Fruit fly (Drosophila melanogaster) S2 (cell line): Measurements from ENCODE around the gene GstT3.
"Not testable (repeated sequence)": the region's sequence is repeated elsewhere in the genome, so short reads cannot be mapped to it uniquely, and the experiment has no call there.

Source experiments
- CG8478 ChIP-seq: fragments of >200 bp; optimal IDR thresholded peaks from 2 replicates; lab custom pipeline; 2018
- CTCF ChIP-seq, 2 experiments: fragments of >200 bp; optimal IDR thresholded peaks; 2 replicates each; lab custom pipeline; 2018

Gene GstT3

DNA sequence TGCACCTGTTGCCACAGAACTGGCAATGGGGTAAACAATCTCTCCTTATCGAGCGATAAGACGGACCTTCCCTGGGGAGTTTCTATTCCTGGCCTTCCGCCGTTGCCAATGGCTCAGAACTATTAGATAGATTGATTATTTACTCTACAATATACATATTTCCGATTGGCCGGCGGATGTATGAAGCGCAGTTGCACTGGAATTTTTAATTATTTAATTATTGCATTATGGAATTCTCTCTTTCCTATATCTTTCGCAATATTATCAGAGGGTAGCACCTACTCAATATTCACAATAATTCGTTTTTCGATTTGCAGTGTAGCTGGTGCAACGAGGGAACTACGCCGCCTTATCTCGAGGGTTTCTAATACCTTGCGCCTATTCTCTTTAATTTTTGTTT lies at the start of gene GstT3:
Gene GstT3, plus strand, starts transcription at position 301 of the 400 bp plus-strand sequence.
- TF ChIP-seq CTCF (optimal IDR thresholded peaks at IDR 0.05; lab: Kevin White, UChicago) (no peak), CG8478 (lab: Kevin White, UChicago) (no peak)

DNA sequence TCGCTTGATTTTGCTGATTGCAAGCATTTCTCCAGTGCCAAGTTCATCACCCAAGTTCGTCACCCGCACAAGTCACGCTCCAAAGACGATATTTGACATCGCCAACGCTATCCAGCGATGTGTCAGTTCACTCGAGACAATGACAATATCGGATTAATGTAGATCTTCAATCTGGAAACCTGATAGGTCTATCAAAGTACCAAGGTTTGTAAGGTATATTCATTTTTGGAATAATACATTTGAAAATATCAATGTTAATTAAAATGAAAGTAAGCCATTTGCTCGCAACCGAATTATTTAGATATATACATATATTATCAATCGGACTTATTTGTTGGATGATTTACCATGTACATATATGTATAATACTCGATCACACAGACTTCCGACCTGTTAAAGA lies 48.4 kb upstream of the GstT3 start, which contains the start of gene Obp19c:
Gene Obp19c, minus strand, starts transcription at position 101 of the 400 bp plus-strand sequence.
- no peak for TF ChIP-seq CG8478 (lab: Kevin White, UChicago)
- TF ChIP-seq CTCF (optimal IDR thresholded peaks at IDR 0.05; lab: Kevin White, UChicago), result no peak

DNA sequence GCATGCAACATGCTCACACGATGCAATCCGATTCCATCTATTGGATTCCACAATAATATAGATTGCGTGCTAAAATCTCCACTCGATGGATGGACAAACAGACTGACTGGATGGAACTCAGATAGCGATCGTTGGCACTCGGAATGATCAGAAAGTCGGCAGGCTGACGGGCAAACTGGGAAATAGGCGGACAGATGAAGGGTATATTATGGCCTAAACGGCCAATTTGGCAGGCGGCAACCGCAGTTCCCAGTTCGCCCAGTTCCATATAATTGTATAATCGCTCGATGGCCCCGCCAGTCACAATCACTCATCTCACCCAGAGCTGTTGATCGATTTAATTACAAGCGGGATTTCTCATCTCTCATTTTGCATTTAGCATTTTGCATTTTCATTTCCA lies 47.9 kb upstream of the GstT3 start, which contains the start of gene Obp19d:
Gene Obp19d, plus strand, starts transcription at position 301 of the 400 bp plus-strand sequence.
- TF ChIP-seq CTCF (optimal IDR thresholded peaks at IDR 0.05; lab: Kevin White, UChicago), result no peak
- no peak for TF ChIP-seq CG8478 (lab: Kevin White, UChicago)

DNA sequence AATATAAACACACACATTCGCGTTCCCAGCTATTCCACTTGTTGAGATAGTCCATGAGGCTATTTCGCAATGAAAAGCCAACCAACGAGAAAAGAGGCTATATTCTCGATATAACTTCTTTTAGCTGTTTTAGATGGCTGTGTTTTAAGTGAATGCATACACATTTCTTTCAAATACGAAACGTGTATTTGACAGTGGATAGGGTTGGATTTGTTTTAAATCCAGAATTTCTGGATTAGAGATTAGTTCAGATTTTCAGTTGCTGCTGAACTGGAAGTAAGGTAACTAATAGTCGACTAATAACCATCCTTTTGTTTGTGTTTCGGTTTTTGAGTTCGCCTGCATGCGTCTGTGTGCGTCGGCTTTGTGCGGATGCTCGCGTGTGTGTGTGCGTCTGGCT lies 44.1 kb upstream of the GstT3 start:
- TF ChIP-seq CG8478 (lab: Kevin White, UChicago), result no peak
- no peak for TF ChIP-seq CTCF (optimal IDR thresholded peaks at IDR 0.05; lab: Kevin White, UChicago)

DNA sequence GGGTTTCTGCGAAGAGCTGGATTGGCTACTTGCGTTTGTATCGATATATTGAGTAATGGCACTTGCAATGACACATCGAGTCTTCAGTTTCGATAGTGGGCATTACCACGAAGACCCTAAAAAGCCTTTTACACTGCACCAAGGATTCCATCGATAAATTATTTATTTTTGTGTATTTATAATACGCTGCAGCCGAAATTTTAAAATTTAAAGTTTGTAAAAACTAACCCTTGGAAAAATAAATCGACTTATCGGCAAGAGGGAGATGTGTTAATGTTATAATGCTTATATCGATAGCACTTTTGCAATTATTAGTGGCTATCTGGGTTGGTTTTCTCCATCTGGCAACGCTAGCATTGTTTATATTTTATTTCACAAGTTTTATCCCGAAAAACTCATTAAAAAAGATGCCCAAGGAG lies 43.5 kb upstream of the GstT3 start, which contains the start of the genes Pp4-19C and cactin:
Gene Pp4-19C, minus strand, starts transcription at position 256 of the 419 bp plus-strand sequence.
Gene cactin, plus strand, starts transcription at position 323 of the 419 bp plus-strand sequence.
- TF ChIP-seq CTCF (optimal IDR thresholded peaks at IDR 0.05; lab: Kevin White, UChicago) (no peak), CG8478 (lab: Kevin White, UChicago) (no peak)

DNA sequence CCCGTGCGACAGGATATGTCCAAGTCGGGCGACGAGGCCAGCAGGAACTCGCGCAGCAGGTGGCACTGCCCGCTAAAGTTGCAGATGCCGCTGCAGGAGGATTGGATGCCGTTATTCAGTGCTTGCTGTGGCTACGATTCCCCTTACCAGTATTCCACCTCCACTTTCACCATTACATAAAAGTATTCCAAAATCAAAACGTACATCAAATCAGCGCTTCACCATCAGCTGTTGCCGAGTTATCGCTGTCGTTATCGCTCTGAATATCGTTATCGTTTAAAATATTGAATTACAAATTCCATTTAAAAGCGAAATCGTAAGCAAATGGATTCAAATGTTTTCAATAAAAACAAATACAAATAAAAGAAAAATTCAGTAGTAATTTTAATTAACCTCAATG lies 40.4 kb upstream of the GstT3 start, which contains the start of gene CG15456:
Gene CG15456, minus strand, starts transcription at position 225 of the 400 bp plus-strand sequence.
- no peak for TF ChIP-seq CG8478 (lab: Kevin White, UChicago)
- no peak for TF ChIP-seq CTCF (optimal IDR thresholded peaks at IDR 0.05; lab: Kevin White, UChicago)

DNA sequence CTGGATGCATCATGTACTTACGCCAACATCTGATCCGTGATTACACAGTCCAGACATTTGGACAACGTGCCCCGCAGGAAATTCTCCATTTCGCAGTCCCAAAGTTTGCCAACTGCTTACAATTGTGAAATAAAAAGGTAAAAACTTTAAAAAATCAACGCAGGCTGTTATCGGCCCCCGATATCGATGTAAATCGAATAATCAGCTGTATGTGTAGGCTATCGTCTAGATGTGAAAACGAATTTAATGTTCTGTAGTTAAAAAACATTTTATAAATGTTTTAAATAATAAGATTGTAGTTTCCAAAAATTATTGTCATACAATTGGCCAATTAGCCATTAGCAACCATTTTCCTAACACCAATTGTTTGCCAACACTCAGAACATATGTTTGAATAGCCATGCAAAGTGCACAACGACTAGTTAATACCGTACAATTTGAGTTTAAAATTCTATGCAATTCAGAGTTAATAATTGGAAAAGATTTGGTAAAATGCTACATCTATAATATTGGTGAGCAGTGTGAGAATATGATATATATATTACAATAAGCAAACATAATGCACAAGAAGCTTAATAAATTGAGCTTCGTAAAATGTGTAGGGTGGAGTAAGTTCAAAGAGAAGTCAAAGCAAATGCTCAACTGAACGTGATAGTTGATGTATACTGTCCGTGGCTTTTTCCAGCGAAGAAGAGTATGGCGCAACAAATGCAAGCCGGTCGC lies 37.6 kb upstream of the GstT3 start, which contains the start of the genes CG11710 and mal:
Gene CG11710, minus strand, starts transcription at position 192 of the 723 bp plus-strand sequence.
Gene mal, plus strand, starts transcription at position 194 of the 723 bp plus-strand sequence.
- no peak for TF ChIP-seq CG8478 (lab: Kevin White, UChicago)
- TF ChIP-seq CTCF (optimal IDR thresholded peaks at IDR 0.05; lab: Kevin White, UChicago), result no peak

DNA sequence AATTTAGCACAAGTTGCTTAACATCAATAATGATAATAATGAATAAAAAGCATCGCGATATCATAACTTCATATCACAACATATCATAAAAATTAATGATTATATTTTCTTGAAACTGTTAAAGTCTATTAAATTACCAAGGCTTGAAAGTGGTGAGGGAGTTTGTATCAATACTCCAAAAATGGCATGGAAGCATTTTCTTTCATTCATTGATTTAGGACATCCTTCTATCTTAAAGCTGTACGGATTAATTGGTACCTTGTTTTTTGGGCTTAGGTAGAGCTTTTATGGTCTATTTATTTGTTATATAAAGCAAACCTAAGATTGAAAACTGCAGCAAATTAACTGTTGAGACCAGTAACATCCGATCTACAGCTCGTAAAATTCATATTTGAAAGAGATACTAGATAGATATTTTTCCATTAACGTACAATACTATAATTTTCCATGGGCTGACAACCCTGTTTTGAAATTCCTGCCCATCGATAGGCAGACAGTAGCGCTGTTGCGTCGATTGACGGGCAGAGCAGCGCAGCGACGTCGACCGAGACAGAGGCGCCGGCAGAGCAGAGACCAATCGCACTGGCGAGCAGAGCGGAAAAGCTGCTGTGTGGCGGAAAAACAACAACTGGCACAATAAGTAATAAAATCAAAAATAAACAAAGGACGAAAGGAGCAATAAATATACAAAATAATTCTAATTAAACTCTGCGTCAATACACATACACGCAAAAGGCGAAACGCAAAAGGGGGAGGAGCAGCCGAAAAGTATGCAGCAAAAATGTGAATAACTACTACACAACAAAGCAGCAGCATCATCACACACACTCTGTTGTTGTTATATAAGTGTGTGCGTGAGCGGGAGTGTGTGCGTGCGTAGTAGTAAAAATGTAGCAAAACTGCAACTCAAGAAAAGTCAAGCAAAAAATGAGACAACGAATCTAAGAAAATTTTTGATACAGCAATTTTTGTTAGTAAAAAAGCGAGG lies 33.6 kb upstream of the GstT3 start, which contains the start of gene CG1695:
Gene CG1695, plus strand, starts transcription at position 606 of the 988 bp plus-strand sequence.
- no peak for TF ChIP-seq CG8478 (lab: Kevin White, UChicago)
- TF ChIP-seq CTCF (optimal IDR thresholded peaks at IDR 0.05; lab: Kevin White, UChicago), result no peak

DNA sequence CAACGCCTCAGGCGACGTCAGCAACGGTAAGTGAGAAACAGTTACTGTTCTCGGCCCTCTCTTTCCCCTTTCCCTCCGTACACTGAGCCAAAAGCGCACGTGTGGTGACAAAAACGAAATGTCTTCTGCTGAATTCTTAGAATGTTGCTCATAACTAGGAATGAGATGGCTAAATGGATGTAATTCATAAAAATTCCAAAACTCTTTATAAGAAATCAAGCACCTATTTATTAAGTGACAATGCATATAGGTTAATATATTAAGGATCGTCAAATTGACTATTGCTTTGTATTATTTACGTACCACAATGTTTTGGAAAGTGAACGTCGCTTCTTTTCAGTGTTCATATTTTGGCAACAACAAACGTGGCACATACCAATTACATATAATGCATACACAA lies 32.7 kb upstream of the GstT3 start:
- no peak for TF ChIP-seq CTCF (optimal IDR thresholded peaks at IDR 0.05; lab: Kevin White, UChicago)

DNA sequence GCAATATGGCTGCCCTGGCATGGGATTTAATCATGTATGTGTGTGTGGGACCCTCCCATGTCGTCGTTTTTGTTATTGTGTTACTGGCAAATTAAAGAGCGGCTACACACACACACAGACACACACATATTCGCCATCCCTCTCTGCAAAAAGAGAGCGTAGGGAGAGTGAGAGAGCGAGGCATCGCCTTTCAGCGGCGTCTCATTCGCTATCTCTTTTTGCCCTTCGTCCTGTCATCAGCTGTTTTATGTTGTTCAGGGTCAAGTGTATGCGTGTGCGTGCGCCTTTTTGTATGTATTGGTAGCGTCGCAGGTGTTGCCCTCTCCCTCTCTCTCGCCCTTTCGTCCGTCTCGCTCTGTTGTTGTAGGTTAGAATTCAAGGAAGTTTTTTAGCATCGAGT lies 30.4 kb upstream of the GstT3 start:
- no peak for TF ChIP-seq CTCF (optimal IDR thresholded peaks at IDR 0.05; lab: Kevin White, UChicago)
- no peak for TF ChIP-seq CG8478 (lab: Kevin White, UChicago)

DNA sequence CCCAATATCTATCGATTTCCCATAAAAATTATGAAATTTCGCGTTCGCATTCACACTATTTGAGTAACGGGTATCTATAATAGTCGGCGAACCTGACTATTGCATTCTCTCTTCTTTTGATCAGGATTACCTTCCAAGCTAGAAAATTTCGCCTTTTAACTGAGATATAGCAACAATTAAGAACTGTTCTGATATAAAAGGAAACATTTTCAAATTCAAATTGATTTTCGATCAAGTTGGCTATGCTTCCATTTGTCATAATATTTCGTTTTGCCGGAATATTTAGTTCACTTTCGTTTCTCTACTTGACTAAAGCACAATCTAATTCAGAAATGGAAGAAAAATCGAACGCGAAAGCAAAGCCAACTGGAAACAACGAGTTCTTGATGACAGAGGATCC lies 21.2 kb upstream of the GstT3 start, which contains the start of gene CG42578:
Gene CG42578, plus strand, starts transcription at position 301 of the 400 bp plus-strand sequence.
- not testable (repeated sequence) for TF ChIP-seq CTCF (optimal IDR thresholded peaks at IDR 0.05; lab: Kevin White, UChicago); CG8478 (lab: Kevin White, UChicago)

DNA sequence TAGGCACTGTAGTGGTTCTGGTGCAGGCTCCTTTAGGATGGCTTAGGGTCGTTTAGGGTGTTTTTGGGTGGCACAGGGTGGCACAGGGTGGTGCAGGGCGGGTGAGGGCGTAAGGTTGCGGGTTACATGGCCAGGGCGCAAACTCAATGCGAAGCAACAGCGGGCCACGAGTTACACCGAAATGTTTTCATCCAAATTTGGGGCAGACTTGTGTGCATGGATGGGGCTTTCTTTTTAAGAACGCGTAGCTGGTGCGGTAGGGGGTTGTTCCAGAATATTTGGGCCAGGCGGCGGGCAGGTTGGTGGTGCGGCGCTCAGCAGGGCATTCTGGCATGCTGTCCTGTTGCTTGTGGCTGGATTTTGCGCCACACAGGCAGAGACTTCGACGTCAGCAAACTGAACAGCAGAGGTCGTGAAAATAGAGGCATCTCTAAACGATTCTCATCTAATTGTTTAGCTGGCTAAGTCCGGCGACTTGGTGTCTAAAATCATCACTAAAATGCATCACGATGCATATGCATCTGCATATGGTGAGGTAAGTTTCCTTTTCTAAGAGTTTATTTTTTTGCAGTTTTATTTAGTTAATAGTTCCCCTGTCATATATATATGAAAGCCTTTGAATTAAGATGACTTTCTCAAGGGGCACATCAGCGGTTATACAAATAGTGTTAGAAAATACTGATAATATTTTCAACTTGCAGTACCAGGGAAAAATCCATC lies 19.2 kb upstream of the GstT3 start:
- TF ChIP-seq CTCF (optimal IDR thresholded peaks at IDR 0.05; lab: Kevin White, UChicago) (no peak), CG8478 (lab: Kevin White, UChicago) (no peak)

DNA sequence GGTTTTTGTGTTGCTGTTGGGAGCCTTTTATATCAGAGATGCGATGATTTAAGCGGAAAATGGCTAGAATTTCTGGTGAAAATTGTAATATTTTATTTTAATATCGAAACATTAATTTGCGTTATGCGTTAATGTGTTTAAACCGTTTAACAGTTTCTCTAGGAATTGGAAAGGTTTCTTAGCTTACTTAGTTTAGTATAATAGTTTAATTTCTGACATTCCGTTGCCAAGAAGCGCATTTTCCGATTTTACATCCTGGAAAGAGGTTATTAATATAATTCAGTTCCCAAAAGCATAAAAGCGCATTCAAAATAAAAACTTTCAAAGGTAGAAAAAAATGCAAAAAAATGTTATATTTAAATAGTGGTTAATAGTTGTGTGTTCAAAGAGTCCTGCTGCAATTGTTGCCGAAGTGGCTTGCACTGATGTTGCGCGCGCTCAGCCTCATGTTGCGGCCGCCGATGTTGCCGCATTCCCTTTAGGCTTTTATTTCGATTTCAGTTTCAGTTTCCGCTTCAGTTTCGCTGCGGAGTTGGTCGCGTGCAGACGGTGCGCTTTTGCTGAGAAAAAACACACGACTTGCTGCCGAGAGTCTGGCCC lies 18.3 kb upstream of the GstT3 start, which contains the start of gene tbc:
Gene tbc, plus strand, starts transcription at position 504 of the 600 bp plus-strand sequence.
- no peak for TF ChIP-seq CTCF (optimal IDR thresholded peaks at IDR 0.05; lab: Kevin White, UChicago)
- no peak for TF ChIP-seq CG8478 (lab: Kevin White, UChicago)
